Worm (Caenorhabditis elegans): ENCODE measurements around the gene srt-69.

srt-69 gene

DNA sequence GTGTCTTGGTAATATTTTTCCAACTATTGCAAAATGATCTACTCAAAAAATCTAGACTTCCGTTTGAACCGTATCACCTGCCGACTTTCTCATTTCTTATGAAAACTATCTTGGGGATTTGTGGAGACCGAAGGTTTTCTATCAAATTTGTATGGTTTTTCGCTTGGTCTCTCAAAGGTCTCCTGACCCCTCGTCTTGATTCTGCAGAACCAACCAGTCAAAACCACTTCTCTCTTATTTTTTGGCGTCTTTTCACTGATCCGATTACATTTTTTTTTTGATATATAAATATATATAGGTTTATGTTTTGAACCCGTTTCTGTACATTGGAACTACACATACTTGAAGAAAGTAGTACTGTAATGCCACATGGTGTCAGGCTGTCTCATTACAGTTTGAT, 39.8 kb downstream of the srt-69 start:
- no peak for TF ChIP-seq ref-1 (GFP tag; conservative IDR thresholded peaks at IDR 0.05)
- no peak for TF ChIP-seq med-1 (GFP tag; optimal IDR thresholded peaks at IDR 0.05; ENCODE audit: insufficient read depth)
- TF ChIP-seq tab-1 (GFP tag; IDR thresholded peaks at IDR 0.05), result no peak
- TF ChIP-seq ztf-23 (GFP tag; IDR thresholded peaks at IDR 0.05), result no peak
- no peak for TF ChIP-seq flt-1 (GFP tag; IDR thresholded peaks at IDR 0.05)
- no peak for TF ChIP-seq T22C8.4 (GFP tag; IDR thresholded peaks at IDR 0.05)
- no peak for TF ChIP-seq ztf-29 (GFP tag; IDR thresholded peaks at IDR 0.05)
- TF ChIP-seq klf-2 (GFP tag; conservative IDR thresholded peaks at IDR 0.05), result no peak
- TF ChIP-seq cog-1 (tag; optimal IDR thresholded peaks at IDR 0.05), result no peak

DNA sequence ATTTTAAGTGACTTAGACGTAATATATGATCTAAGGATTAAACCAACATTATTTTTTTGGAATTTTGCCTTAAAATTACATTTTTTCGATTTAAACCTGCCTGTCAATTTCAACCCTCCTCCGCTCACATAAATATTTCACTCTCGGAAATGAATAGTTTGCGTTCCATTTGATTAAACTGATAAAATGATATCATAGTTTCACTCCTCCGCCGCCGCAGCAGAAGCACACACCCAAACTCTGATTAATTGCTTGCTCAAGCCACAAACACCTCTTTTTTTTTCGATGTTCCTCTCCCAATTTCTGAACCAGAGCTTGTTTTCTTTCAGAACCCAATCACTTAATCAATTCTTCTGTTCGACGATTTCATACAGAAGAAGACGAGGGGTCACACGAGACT, 42.4 kb downstream of the srt-69 start, which contains the start of gene Y49G5B.1:
TSS of gene Y49G5B.1 (plus strand) at position 324 of the 400 bp plus-strand sequence.
- TF ChIP-seq T22C8.4 (GFP tag; IDR thresholded peaks at IDR 0.05), result no peak
- TF ChIP-seq ztf-23 (GFP tag; IDR thresholded peaks at IDR 0.05), result no peak
- TF ChIP-seq klf-2 (GFP tag; conservative IDR thresholded peaks at IDR 0.05), result no peak
- TF ChIP-seq ref-1 (GFP tag; conservative IDR thresholded peaks at IDR 0.05), result no peak
- no peak for TF ChIP-seq flt-1 (GFP tag; IDR thresholded peaks at IDR 0.05)
- TF ChIP-seq tab-1 (GFP tag; IDR thresholded peaks at IDR 0.05), result no peak

Data from whole organism, midembryonic.